Worm (Caenorhabditis elegans): ENCODE data around the gene pals-28.
A peak's percentile ranks its signal among the peaks of the same experiment; 100 is the strongest.

Gene pals-28

ce11 chrIII:4358345-4358744 is 26.2 kb upstream of the pals-28 start:
- TF ChIP-seq hmbx-1 (tag; optimal IDR thresholded peaks at IDR 0.05) = no peak
- no peak for TF ChIP-seq tbx-11 (GFP tag; IDR thresholded peaks at IDR 0.05)
- TF ChIP-seq sea-1 (GFP tag; conservative IDR thresholded peaks at IDR 0.05) = no peak
- no peak for TF ChIP-seq ceh-36 (tag; optimal IDR thresholded peaks at IDR 0.05)
- no peak for TF ChIP-seq B0310.2 (tag; optimal IDR thresholded peaks at IDR 0.05)
- TF ChIP-seq scrt-1 (GFP tag; IDR thresholded peaks at IDR 0.05) = no peak
- no peak for TF ChIP-seq F13C5.2 (tag; optimal IDR thresholded peaks at IDR 0.05)

DNA sequence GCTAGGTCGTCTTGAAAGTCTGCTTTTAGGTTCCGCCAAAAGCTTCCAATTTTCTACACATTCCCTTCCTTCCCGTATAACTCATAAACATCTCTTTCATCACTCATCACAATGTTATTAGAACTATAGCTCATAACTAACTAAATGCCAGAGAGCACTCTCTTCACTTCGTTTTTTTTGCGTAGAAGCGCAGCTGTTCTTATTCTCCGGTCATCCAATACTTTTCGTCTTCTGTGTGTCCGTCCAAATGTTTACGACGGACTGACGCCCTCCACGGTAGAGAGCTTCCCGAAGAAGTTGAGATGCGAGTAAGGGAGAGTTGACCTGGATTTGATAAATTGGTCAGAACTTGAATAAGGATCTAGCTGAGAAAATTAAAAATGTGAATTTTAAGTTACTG is 25.4 kb upstream of the pals-28 start:
- TF ChIP-seq pes-1 (GFP tag; IDR thresholded peaks at IDR 0.05) = no peak
- no peak for TF ChIP-seq tra-4 (tag; optimal IDR thresholded peaks at IDR 0.05)
- no peak for TF ChIP-seq F13C5.2 (tag; optimal IDR thresholded peaks at IDR 0.05)
- TF ChIP-seq sea-1 (GFP tag; conservative IDR thresholded peaks at IDR 0.05) = no peak
- TF ChIP-seq ama-1 (optimal IDR thresholded peaks at IDR 0.05) = no peak
- no peak for TF ChIP-seq aly-1 (tag; optimal IDR thresholded peaks at IDR 0.05)
- no peak for TF ChIP-seq tbx-11 (GFP tag; IDR thresholded peaks at IDR 0.05)
- no peak for TF ChIP-seq hnd-1 (tag; optimal IDR thresholded peaks at IDR 0.05)
- TF ChIP-seq flt-1 (GFP tag; IDR thresholded peaks at IDR 0.05) = no peak
- TF ChIP-seq ceh-36 (tag; optimal IDR thresholded peaks at IDR 0.05) = no peak
- no peak for TF ChIP-seq tbx-37 (GFP tag; conservative IDR thresholded peaks at IDR 0.05)
- no peak for TF ChIP-seq hmg-4 (GFP tag; optimal IDR thresholded peaks at IDR 0.05)
- TF ChIP-seq scrt-1 (GFP tag; IDR thresholded peaks at IDR 0.05) = no peak
- no peak for TF ChIP-seq hmbx-1 (tag; optimal IDR thresholded peaks at IDR 0.05)
- TF ChIP-seq B0310.2 (tag; optimal IDR thresholded peaks at IDR 0.05) = no peak
- no peak for TF ChIP-seq ets-7 (tag; optimal IDR thresholded peaks at IDR 0.05)

DNA sequence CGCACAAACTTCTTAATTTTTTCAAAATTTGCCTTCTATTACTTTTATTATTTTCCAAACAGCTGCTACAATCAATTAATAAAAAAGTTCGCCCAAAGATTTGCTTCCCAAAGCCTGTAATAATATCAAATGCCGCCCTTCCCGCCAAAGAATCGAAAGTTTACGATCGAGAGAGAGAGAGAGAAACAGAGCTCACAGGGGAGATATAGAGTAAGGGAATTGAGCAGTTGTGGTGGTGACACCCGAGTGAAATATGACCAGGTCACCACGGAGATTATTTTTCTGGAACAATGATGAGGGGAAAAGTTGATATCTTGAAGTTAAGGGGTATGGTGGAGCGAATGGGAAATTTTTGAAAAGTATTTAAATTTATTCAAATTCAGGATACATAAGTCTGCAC is 24.7 kb upstream of the pals-28 start:
- no peak for TF ChIP-seq pes-1 (GFP tag; IDR thresholded peaks at IDR 0.05)
- no peak for TF ChIP-seq scrt-1 (GFP tag; IDR thresholded peaks at IDR 0.05)
- no peak for TF ChIP-seq ama-1 (optimal IDR thresholded peaks at IDR 0.05)
- no peak for TF ChIP-seq B0310.2 (tag; optimal IDR thresholded peaks at IDR 0.05)
- TF ChIP-seq ceh-13 (GFP tag; optimal IDR thresholded peaks at IDR 0.05) = no peak
- no peak for TF ChIP-seq hmg-4 (GFP tag; optimal IDR thresholded peaks at IDR 0.05)
- no peak for TF ChIP-seq ets-7 (tag; optimal IDR thresholded peaks at IDR 0.05)
- no peak for TF ChIP-seq hmbx-1 (tag; optimal IDR thresholded peaks at IDR 0.05)
- no peak for TF ChIP-seq hnd-1 (tag; optimal IDR thresholded peaks at IDR 0.05)
- no peak for TF ChIP-seq tbx-11 (GFP tag; IDR thresholded peaks at IDR 0.05)
- no peak for TF ChIP-seq F13C5.2 (tag; optimal IDR thresholded peaks at IDR 0.05)
- no peak for TF ChIP-seq tbx-37 (GFP tag; conservative IDR thresholded peaks at IDR 0.05)
- TF ChIP-seq ceh-36 (tag; optimal IDR thresholded peaks at IDR 0.05) = no peak
- TF ChIP-seq sea-1 (GFP tag; conservative IDR thresholded peaks at IDR 0.05) = no peak
- TF ChIP-seq flt-1 (GFP tag; IDR thresholded peaks at IDR 0.05) = no peak
- no peak for TF ChIP-seq tra-4 (tag; optimal IDR thresholded peaks at IDR 0.05)
- TF ChIP-seq aly-1 (tag; optimal IDR thresholded peaks at IDR 0.05) = no peak

DNA sequence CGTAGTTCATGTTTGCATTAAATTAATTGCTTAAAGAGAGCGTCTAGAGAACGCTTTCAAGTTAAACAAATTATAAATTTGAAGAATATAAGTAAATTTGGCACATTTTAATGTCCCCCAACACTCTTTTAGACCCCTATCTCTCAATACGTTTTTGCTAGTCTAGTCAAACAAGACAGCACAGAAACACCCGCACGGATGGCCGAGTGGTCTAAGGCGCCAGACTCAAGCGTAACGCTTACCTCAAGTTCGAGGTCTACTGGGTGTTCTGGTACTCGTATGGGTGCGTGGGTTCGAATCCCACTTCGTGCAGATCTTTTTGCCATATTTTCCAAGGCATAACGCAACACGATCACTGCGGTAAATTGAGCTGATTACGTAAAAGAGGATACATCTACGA is 22.3 kb upstream of the pals-28 start:
- TF ChIP-seq flt-1 (GFP tag; IDR thresholded peaks at IDR 0.05) (0 out of 2 replicates have a peak, but pooled peaks have one; percentile 22), ama-1 (optimal IDR thresholded peaks at IDR 0.05) (no peak), pes-1 (GFP tag; IDR thresholded peaks at IDR 0.05) (no peak; the same call in 1 of the 2 replicates), ceh-36 (tag; optimal IDR thresholded peaks at IDR 0.05) (no peak), B0310.2 (tag; optimal IDR thresholded peaks at IDR 0.05) (no peak), tbx-37 (GFP tag; conservative IDR thresholded peaks at IDR 0.05) (no peak), hmbx-1 (tag; optimal IDR thresholded peaks at IDR 0.05) (no peak), aly-1 (tag; optimal IDR thresholded peaks at IDR 0.05) (peak; percentile 1), ets-7 (tag; optimal IDR thresholded peaks at IDR 0.05) (no peak), ceh-13 (GFP tag; optimal IDR thresholded peaks at IDR 0.05) (peak; percentile 13), tbx-11 (GFP tag; IDR thresholded peaks at IDR 0.05) (no peak), tra-4 (tag; optimal IDR thresholded peaks at IDR 0.05) (no peak), scrt-1 (GFP tag; IDR thresholded peaks at IDR 0.05) (no peak), F13C5.2 (tag; optimal IDR thresholded peaks at IDR 0.05) (peak; percentile 4), hmg-4 (GFP tag; optimal IDR thresholded peaks at IDR 0.05) (no peak), hnd-1 (tag; optimal IDR thresholded peaks at IDR 0.05) (no peak), sea-1 (GFP tag; conservative IDR thresholded peaks at IDR 0.05) (no peak)

ce11 chrIII:4364974-4365373 is 19.6 kb upstream of the pals-28 start, which contains the start of gene ckb-1:
TSS of gene ckb-1 (plus strand) at chrIII:4365274.
- TF ChIP-seq pes-1 (GFP tag; IDR thresholded peaks at IDR 0.05) (no peak), ceh-13 (GFP tag; optimal IDR thresholded peaks at IDR 0.05) (no peak), ama-1 (optimal IDR thresholded peaks at IDR 0.05) (no peak), F13C5.2 (tag; optimal IDR thresholded peaks at IDR 0.05) (no peak), hmbx-1 (tag; optimal IDR thresholded peaks at IDR 0.05) (no peak), ets-7 (tag; optimal IDR thresholded peaks at IDR 0.05) (no peak), tbx-11 (GFP tag; IDR thresholded peaks at IDR 0.05) (no peak), B0310.2 (tag; optimal IDR thresholded peaks at IDR 0.05) (no peak), flt-1 (GFP tag; IDR thresholded peaks at IDR 0.05) (no peak), hmg-4 (GFP tag; optimal IDR thresholded peaks at IDR 0.05) (no peak), tra-4 (tag; optimal IDR thresholded peaks at IDR 0.05) (no peak), hnd-1 (tag; optimal IDR thresholded peaks at IDR 0.05) (no peak), tbx-37 (GFP tag; conservative IDR thresholded peaks at IDR 0.05) (no peak), aly-1 (tag; optimal IDR thresholded peaks at IDR 0.05) (no peak), sea-1 (GFP tag; conservative IDR thresholded peaks at IDR 0.05) (no peak), ceh-36 (tag; optimal IDR thresholded peaks at IDR 0.05) (no peak), scrt-1 (GFP tag; IDR thresholded peaks at IDR 0.05) (no peak)

DNA sequence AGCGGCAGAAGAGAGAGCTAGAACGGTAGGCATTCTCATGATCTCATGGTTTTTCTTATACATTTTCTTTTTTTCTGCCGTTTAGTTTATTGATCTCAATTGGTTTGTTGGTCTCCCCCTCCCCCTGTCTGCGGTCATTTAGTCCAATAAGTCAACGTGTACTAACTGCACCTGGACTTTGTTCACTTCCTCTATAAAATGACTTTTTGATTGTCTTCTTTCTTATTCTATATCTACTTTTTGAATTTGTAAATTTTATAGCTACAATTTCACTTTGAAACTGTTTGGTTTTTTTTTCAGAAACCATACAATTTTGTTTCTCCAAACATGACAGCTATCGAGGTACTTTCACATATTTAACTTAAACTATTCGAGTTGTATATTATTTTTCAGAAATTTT is 16.9 kb upstream of the pals-28 start, which contains the start of gene ckb-2:
Gene ckb-2 (plus strand): TSS at position 301 of the 400 bp plus-strand sequence.
- TF ChIP-seq aly-1 (tag; optimal IDR thresholded peaks at IDR 0.05) = no peak
- no peak for TF ChIP-seq ceh-36 (tag; optimal IDR thresholded peaks at IDR 0.05)

ce11 chrIII:4369381-4369809 is 15.2 kb upstream of the pals-28 start:
- TF ChIP-seq tbx-11 (GFP tag; IDR thresholded peaks at IDR 0.05) = peak; percentile 77
- TF ChIP-seq scrt-1 (GFP tag; IDR thresholded peaks at IDR 0.05) = peak; percentile 86
- TF ChIP-seq B0310.2 (tag; optimal IDR thresholded peaks at IDR 0.05) = peak; percentile 1
- TF ChIP-seq ceh-36 (tag; optimal IDR thresholded peaks at IDR 0.05) = peak; percentile 23
- peak; percentile 40 for TF ChIP-seq ets-7 (tag; optimal IDR thresholded peaks at IDR 0.05)
- peak; percentile 85 for TF ChIP-seq flt-1 (GFP tag; IDR thresholded peaks at IDR 0.05)
- TF ChIP-seq hmbx-1 (tag; optimal IDR thresholded peaks at IDR 0.05) = peak; percentile 40
- TF ChIP-seq sea-1 (GFP tag; conservative IDR thresholded peaks at IDR 0.05) = peak; percentile 75; the same call in 1 of the 2 replicates
- TF ChIP-seq ceh-13 (GFP tag; optimal IDR thresholded peaks at IDR 0.05) = peak; percentile 22
- peak; percentile 87 for TF ChIP-seq aly-1 (tag; optimal IDR thresholded peaks at IDR 0.05)
- TF ChIP-seq pes-1 (GFP tag; IDR thresholded peaks at IDR 0.05) = peak; percentile 89
- TF ChIP-seq hmg-4 (GFP tag; optimal IDR thresholded peaks at IDR 0.05) = peak; percentile 75
- TF ChIP-seq tbx-37 (GFP tag; conservative IDR thresholded peaks at IDR 0.05) = peak; percentile 82
- peak; percentile 84 for TF ChIP-seq F13C5.2 (tag; optimal IDR thresholded peaks at IDR 0.05)
